Worm (Caenorhabditis elegans) whole organism, dauer: Measurements from ENCODE around the gene lin-40.

Experiments used
- unc-62 ChIP-seq: sonication (generic microtip); optimal IDR thresholded peaks from 2 replicates; lab custom pipeline; 2017; ENCODE audit warnings: missing biosample characterization, missing genetic modification reagents, missing genetic modification characterization

Gene lin-40

ce11 chrV:3704688-3705087, at the start of gene lin-40:
Gene lin-40, plus strand, starts transcription at chrV:3704988.
- TF ChIP-seq unc-62 (GFP tag; lab: Kevin White, UChicago) = no peak

DNA sequence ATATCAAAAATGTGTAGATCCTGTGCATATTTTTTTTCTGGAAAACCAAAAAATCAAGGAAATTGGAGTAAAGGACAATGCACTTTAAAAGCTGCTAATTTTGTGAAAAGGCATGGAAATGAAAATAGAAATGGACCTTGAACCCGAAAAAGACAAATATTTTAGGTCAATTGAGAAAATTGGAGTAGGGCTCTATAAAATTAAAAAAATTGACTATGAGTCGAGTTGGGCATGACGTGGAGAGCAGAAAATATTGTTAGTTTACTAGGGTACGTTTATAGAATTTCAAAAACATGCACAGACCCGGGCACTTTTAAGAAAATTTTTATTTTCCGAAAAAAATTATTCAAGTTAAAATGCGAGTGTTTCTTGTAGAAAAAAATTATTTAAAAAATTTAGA, 45.3 kb upstream of the lin-40 start, which contains the start of gene acr-23:
acr-23 (minus strand) TSS at position 101 of the 400 bp plus-strand sequence.
- no peak for TF ChIP-seq unc-62 (GFP tag; lab: Kevin White, UChicago)

- no peak for TF ChIP-seq unc-62 (GFP tag; lab: Kevin White, UChicago)
Observed at ce11 chrV:3666887-3667286, 37.9 kb upstream of the lin-40 start, which contains the start of gene str-113. Gene str-113, minus strand, starts transcription at chrV:3666987.

DNA sequence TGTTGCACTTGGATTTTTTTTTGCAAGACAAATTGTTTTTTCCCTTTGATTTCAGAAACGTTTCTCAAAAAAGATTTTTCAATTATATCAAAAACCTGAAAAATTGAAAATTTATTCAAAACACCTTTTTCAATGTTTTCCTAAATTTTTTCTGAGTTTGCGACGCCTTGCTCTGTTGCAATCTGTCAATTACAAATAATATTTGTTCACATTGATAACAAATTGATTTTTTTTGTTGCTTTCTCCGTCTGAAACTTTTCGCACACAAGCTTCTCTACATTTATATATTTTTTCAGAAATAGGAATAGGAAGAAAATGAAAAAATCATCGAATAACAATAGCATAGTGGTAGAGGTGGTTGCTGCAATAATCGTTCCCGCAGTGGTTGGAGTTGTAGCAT, 36.3 kb upstream of the lin-40 start, which contains the start of gene Y39H10B.2:
Y39H10B.2 (plus strand) TSS at position 301 of the 400 bp plus-strand sequence.
- no peak for TF ChIP-seq unc-62 (GFP tag; lab: Kevin White, UChicago)

- no peak for TF ChIP-seq unc-62 (GFP tag; lab: Kevin White, UChicago)
Observed at ce11 chrV:3670499-3670898, 34.3 kb upstream of the lin-40 start, which contains the start of gene Y39H10B.3. Gene Y39H10B.3, plus strand, starts transcription at chrV:3670799.

DNA sequence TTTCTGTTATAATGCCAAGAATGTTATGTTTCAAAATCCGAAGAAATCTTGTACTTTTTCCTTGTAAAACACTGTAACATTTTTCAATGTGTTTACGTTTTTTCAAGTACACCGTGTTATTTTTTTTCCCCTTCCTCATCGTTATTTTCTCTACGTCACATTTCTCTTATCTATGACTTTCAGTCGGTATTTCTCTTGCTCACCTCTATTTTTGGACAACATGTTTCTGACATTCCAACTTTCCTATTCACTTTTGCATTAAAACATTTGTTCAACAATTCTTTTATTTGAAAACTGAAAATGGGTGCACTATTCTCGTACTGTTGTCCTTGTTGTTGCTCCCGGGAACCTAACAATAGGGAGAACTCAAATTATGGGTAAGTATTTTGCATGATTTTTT, 31.7 kb upstream of the lin-40 start, which contains the start of gene pals-33:
pals-33 (plus strand) TSS at position 301 of the 400 bp plus-strand sequence.
- TF ChIP-seq unc-62 (GFP tag; lab: Kevin White, UChicago) = no peak

DNA sequence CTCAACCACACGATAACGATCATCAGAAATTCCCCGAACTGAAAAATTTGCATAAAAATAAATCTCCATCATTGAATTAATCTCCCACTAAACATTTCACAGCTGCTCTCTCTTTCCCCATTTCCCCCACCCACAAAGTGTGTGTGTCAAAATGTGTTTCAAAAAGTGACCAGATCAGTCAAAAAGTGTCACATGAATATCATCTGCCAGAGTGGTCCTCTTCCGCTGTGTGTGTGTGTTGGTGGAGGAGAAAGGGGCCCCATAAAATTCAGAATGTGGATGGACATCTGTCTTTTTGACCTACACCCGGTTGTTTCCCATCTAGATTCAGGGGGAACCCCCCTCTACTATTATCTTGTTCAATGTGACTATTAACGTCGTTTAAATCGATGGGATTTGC, 27.6 kb upstream of the lin-40 start:
- no peak for TF ChIP-seq unc-62 (GFP tag; lab: Kevin White, UChicago)

DNA sequence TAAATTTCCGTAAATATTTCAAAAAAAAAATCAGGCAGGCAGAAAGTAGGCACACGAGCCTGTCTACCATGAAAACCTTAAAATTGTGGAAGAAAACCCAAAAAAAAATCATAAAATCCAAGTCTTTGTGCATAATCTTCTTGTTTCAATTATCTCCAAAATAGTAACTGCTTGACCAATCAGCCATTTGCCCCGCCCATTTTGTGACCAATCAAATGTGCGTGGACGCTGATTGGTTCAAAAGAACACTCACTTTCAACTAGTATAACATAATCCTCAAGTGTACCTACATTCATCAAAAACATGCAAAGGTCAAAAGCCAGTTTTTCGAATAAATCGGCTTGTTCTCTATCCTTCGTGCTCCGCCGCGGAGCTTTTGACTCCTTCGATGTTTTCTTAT, 26.3 kb upstream of the lin-40 start:
- no peak for TF ChIP-seq unc-62 (GFP tag; lab: Kevin White, UChicago)

- TF ChIP-seq unc-62 (GFP tag; lab: Kevin White, UChicago) = no peak
Observed at ce11 chrV:3682553-3682952, 22.2 kb upstream of the lin-40 start, which contains the start of gene W08A12.3. Gene W08A12.3, plus strand, starts transcription at chrV:3682853.

- no peak for TF ChIP-seq unc-62 (GFP tag; lab: Kevin White, UChicago)
Observed at ce11 chrV:3685790-3686208, 19.0 kb upstream of the lin-40 start, which contains the start of gene W08A12.2. Gene W08A12.2, minus strand, starts transcription at chrV:3685892.

DNA sequence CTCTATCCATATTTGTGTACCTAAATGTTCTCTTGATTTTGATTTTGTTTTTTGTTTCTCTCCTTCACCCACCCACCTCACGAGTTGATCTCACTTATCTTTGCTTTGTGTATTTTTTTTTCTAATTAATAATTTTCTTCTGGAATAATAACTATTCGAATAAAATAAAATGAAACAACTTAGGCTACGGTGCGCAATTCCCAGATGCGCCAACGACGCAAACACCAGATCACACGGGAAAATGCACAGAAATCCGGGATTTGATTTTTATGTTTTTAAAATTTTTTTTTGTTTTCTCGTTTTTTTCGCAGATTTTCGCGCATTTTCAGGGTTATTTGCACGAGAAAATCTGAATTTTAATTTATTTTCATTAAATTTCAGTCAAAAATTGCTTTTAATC, 18.5 kb upstream of the lin-40 start:
- no peak for TF ChIP-seq unc-62 (GFP tag; lab: Kevin White, UChicago)

ce11 chrV:3686899-3687298, 17.9 kb upstream of the lin-40 start, which contains the start of gene unc-132:
Gene unc-132, plus strand, starts transcription at chrV:3687106.
- no peak for TF ChIP-seq unc-62 (GFP tag; lab: Kevin White, UChicago)

- TF ChIP-seq unc-62 (GFP tag; lab: Kevin White, UChicago) = no peak
Observed at ce11 chrV:3688733-3689132, 16.1 kb upstream of the lin-40 start.

DNA sequence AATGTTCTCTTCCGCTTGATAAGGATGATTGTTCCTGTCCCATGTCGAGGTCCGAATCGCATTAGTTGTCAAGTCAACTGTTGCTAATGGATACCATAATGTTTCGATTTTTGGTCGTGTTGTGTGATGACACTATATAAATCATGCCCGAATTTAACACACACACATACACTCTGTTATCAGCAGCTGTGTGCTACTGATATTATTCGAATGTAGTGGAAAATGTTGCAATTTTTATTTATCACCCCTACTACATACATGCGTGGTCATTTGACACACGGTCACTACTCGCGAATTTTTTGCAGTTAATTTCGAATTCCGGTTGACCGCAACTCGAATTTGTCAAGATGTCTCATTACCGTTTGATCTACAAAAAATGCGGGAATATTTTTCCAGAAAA, 12.2 kb upstream of the lin-40 start:
- TF ChIP-seq unc-62 (GFP tag; lab: Kevin White, UChicago) = no peak

ce11 chrV:3693657-3694056, 11.1 kb upstream of the lin-40 start:
- TF ChIP-seq unc-62 (GFP tag; lab: Kevin White, UChicago) = no peak

ce11 chrV:3695254-3695653, 9.5 kb upstream of the lin-40 start:
- no peak for TF ChIP-seq unc-62 (GFP tag; lab: Kevin White, UChicago)

DNA sequence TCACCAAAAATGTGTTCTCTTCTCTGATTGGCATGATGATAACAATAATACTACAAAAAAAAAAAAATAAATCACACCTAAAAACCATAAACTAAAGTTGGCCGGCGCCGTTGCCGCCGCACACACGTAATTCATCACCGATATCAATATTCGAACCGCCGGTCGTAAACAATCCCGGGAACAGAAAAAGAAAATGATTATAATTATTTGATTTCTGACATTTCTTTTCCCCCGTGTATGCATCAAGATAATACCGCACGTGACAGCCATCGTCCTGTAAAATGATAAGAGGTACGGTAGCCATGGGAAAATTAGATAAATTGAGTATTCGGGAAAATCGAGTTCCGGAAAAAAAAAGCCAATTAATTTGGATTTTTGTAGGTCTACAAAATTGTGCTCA, 7.7 kb upstream of the lin-40 start:
- no peak for TF ChIP-seq unc-62 (GFP tag; lab: Kevin White, UChicago)
